Worm (Caenorhabditis elegans) whole organism, L2 larva: Measurements from ENCODE around the gene fbxa-184.

Experiments used
- C34F6.9 ChIP-seq: fragments of 150-350 bp; optimal IDR thresholded peaks from 2 replicates; lab custom pipeline; 2014; ENCODE audit warnings: missing biosample characterization, missing genetic modification characterization
- R02D3.7 ChIP-seq: fragments of 150-350 bp; optimal IDR thresholded peaks from 2 replicates; lab custom pipeline; 2014; ENCODE audit warnings: missing biosample characterization, missing genetic modification characterization
- Y55F3AM.14 ChIP-seq: fragments of 200-800 bp; sonication (Bioruptor generic); optimal IDR thresholded peaks from 2 replicates; lab custom pipeline; 2018; ENCODE audit warnings: mild to moderate bottlenecking, missing genetic modification characterization, missing compliant biosample characterization
- ZK546.5 ChIP-seq: sonication (generic microtip); optimal IDR thresholded peaks from 2 replicates; lab custom pipeline; 2017; ENCODE audit warnings: missing biosample characterization, missing genetic modification characterization
- aly-2 ChIP-seq: fragments of 150-350 bp; optimal IDR thresholded peaks from 2 replicates; lab custom pipeline; 2014; ENCODE audit warnings: missing biosample characterization, missing genetic modification characterization
- blmp-1 ChIP-seq: sonication (generic microtip); optimal IDR thresholded peaks from 2 replicates; lab custom pipeline; 2017; ENCODE audit warnings: missing genetic modification characterization, mild to moderate bottlenecking, missing compliant biosample characterization, antibody characterized with exemption, moderate library complexity; ENCODE audit not compliant: insufficient read depth
- ceh-16 ChIP-seq: fragments of 150-350 bp; optimal IDR thresholded peaks from 2 replicates; lab custom pipeline; 2014; ENCODE audit warnings: missing biosample characterization, missing genetic modification characterization
- ceh-82 ChIP-seq: fragments of 150-350 bp; optimal IDR thresholded peaks from 2 replicates; lab custom pipeline; 2014; ENCODE audit warnings: missing biosample characterization, missing genetic modification characterization
- dmd-4 ChIP-seq: sonication (generic microtip); optimal IDR thresholded peaks from 2 replicates; lab custom pipeline; 2017; ENCODE audit warnings: missing biosample characterization, missing genetic modification characterization
- egl-27 ChIP-seq: sonication (generic microtip); optimal IDR thresholded peaks from 3 replicates; lab custom pipeline; 2017; ENCODE audit warnings: missing biosample characterization, missing genetic modification reagents, missing genetic modification characterization
- elt-1 ChIP-seq: fragments of 150-350 bp; optimal IDR thresholded peaks from 2 replicates; lab custom pipeline; 2014; ENCODE audit warnings: missing biosample characterization, missing genetic modification characterization
- elt-3 ChIP-seq: sonication (generic microtip); optimal IDR thresholded peaks from 2 replicates; lab custom pipeline; 2017; ENCODE audit warnings: missing biosample characterization, missing genetic modification characterization
- fos-1 ChIP-seq: fragments of 150-350 bp; optimal IDR thresholded peaks from 2 replicates; lab custom pipeline; 2014; ENCODE audit warnings: missing biosample characterization, missing genetic modification characterization
- gmeb-1 ChIP-seq: fragments of 150-350 bp; optimal IDR thresholded peaks from 2 replicates; lab custom pipeline; 2014; ENCODE audit warnings: missing biosample characterization, missing genetic modification characterization
- lin-11 ChIP-seq: fragments of 150-350 bp; sonication (generic microtip); optimal IDR thresholded peaks from 2 replicates; lab custom pipeline; 2014; ENCODE audit warnings: missing biosample characterization, missing genetic modification characterization, inconsistent platforms, mixed read lengths
- lsy-2 ChIP-seq, 2 experiments: fragments of 150-350 bp in 1 of 2; sonication (generic microtip) in 1 of 2; optimal IDR thresholded peaks; 2 replicates each; lab custom pipeline; 2014 to 2017; ENCODE audit warnings: missing biosample characterization in 2 of 2, missing genetic modification characterization in 2 of 2
- mdl-1 ChIP-seq, 2 experiments: fragments of 150-350 bp in 1 of 2; sonication (generic microtip) in 1 of 2; optimal IDR thresholded peaks; 2 replicates each; lab custom pipeline; 2017; ENCODE audit warnings: missing biosample characterization in 2 of 2, missing genetic modification characterization in 2 of 2
- nhr-10 ChIP-seq: sonication (generic microtip); optimal IDR thresholded peaks from 2 replicates; lab custom pipeline; 2017; ENCODE audit warnings: missing biosample characterization, missing genetic modification characterization
- nhr-11 ChIP-seq: fragments of 150-350 bp; optimal IDR thresholded peaks from 2 replicates; lab custom pipeline; 2014; ENCODE audit warnings: missing biosample characterization, missing genetic modification characterization
- nhr-12 ChIP-seq: fragments of 150-350 bp; optimal IDR thresholded peaks from 2 replicates; lab custom pipeline; 2014; ENCODE audit warnings: missing biosample characterization, missing genetic modification characterization
- nhr-21 ChIP-seq: fragments of 150-350 bp; optimal IDR thresholded peaks from 2 replicates; lab custom pipeline; 2014; ENCODE audit warnings: missing biosample characterization, missing genetic modification characterization
- nhr-23 ChIP-seq: fragments of 150-350 bp; optimal IDR thresholded peaks from 2 replicates; lab custom pipeline; 2014; ENCODE audit warnings: missing biosample characterization, missing genetic modification reagents, missing genetic modification characterization
- nhr-237 ChIP-seq: fragments of 150-350 bp; optimal IDR thresholded peaks from 2 replicates; lab custom pipeline; 2014; ENCODE audit warnings: missing biosample characterization, missing genetic modification characterization
- nhr-6 ChIP-seq: fragments of 150-350 bp; optimal IDR thresholded peaks from 2 replicates; lab custom pipeline; 2014; ENCODE audit warnings: missing biosample characterization, missing genetic modification characterization
- peb-1 ChIP-seq: fragments of 150-350 bp; optimal IDR thresholded peaks from 2 replicates; lab custom pipeline; 2014; ENCODE audit warnings: missing biosample characterization, missing genetic modification characterization
- sem-4 ChIP-seq: fragments of 150-350 bp; optimal IDR thresholded peaks from 2 replicates; lab custom pipeline; 2014; ENCODE audit warnings: missing biosample characterization, missing genetic modification reagents, missing genetic modification characterization
- skn-1 ChIP-seq: sonication (generic microtip); optimal IDR thresholded peaks from 2 replicates; lab custom pipeline; 2017; ENCODE audit warnings: missing biosample characterization, missing genetic modification characterization
- sma-3 ChIP-seq: sonication (generic microtip); optimal IDR thresholded peaks from 2 replicates; lab custom pipeline; 2016; ENCODE audit warnings: missing genetic modification reagents, missing genetic modification characterization, missing compliant biosample characterization
- sma-9 ChIP-seq, 2 experiments: fragments of 150-350 bp in 1 of 2; sonication (generic microtip) in 1 of 2; optimal IDR thresholded peaks; 2 replicates each; lab custom pipeline; 2014 to 2016; ENCODE audit warnings: missing genetic modification characterization in 2 of 2, mild to moderate bottlenecking in 1 of 2, missing biosample characterization in 1 of 2, missing compliant biosample characterization in 1 of 2, missing genetic modification reagents in 1 of 2, moderate library complexity in 1 of 2
- snpc-4 ChIP-seq: fragments of 150-350 bp; optimal IDR thresholded peaks from 2 replicates; lab custom pipeline; 2014; ENCODE audit warnings: missing biosample characterization, missing genetic modification characterization
- unc-39 ChIP-seq: fragments of 150-350 bp; optimal IDR thresholded peaks from 2 replicates; lab custom pipeline; 2014; ENCODE audit warnings: missing biosample characterization, missing genetic modification characterization
- unc-55 ChIP-seq: fragments of 150-350 bp; sonication (generic microtip); optimal IDR thresholded peaks from 3 replicates; lab custom pipeline; 2014; ENCODE audit warnings: missing biosample characterization, missing genetic modification reagents, missing genetic modification characterization
- unc-62 ChIP-seq: fragments of 150-350 bp; optimal IDR thresholded peaks from 2 replicates; lab custom pipeline; 2014; ENCODE audit warnings: missing biosample characterization, missing genetic modification reagents, missing genetic modification characterization
- zag-1 ChIP-seq: fragments of 150-350 bp; optimal IDR thresholded peaks from 2 replicates; lab custom pipeline; 2014; ENCODE audit warnings: missing biosample characterization, missing genetic modification characterization
- ztf-11 ChIP-seq: sonication (generic microtip); optimal IDR thresholded peaks from 2 replicates; lab custom pipeline; 2017; ENCODE audit warnings: missing biosample characterization, missing genetic modification characterization
- ztf-4 ChIP-seq: fragments of 150-350 bp; optimal IDR thresholded peaks from 2 replicates; lab custom pipeline; 2014; ENCODE audit warnings: missing biosample characterization, missing genetic modification characterization

fbxa-184 gene

ce11 chrII:1742535-1742934 is 32.5 kb downstream of the fbxa-184 start, which contains the start of gene F36H5.12:
Gene F36H5.12, plus strand, starts transcription at chrII:1742835.
- TF ChIP-seq elt-3 (tag; lab: Kevin White, UChicago), result no peak
- TF ChIP-seq ceh-16 (tag; lab: Kevin White, UChicago), result no peak
- no peak for TF ChIP-seq aly-2 (tag; lab: Kevin White, UChicago)
- TF ChIP-seq nhr-6 (tag; lab: Kevin White, UChicago), result no peak
- no peak for TF ChIP-seq gmeb-1 (tag; lab: Kevin White, UChicago)
- no peak for TF ChIP-seq fos-1 (tag; lab: Kevin White, UChicago)
- no peak for TF ChIP-seq dmd-4 (tag; lab: Kevin White, UChicago)
- no peak for TF ChIP-seq C34F6.9
- no peak for TF ChIP-seq ceh-82 (tag; lab: Kevin White, UChicago)
- no peak for TF ChIP-seq egl-27
- TF ChIP-seq zag-1, result no peak
- TF ChIP-seq ZK546.5, result no peak

ce11 chrII:1744183-1744582 is 34.1 kb downstream of the fbxa-184 start, which contains the start of gene clec-19:
Gene clec-19, plus strand, starts transcription at chrII:1744483.
- no peak for TF ChIP-seq nhr-23 (tag; lab: Kevin White, UChicago)
- no peak for TF ChIP-seq fos-1 (tag; lab: Kevin White, UChicago)

- TF ChIP-seq elt-3 (tag; lab: Kevin White, UChicago), result no peak
- no peak for TF ChIP-seq C34F6.9
- no peak for TF ChIP-seq unc-55 (GFP tag; lab: Kevin White, UChicago)
- no peak for TF ChIP-seq blmp-1 (tag; lab: Kevin White, UChicago)
- no peak for TF ChIP-seq nhr-6 (tag; lab: Kevin White, UChicago)
- no peak for TF ChIP-seq Y55F3AM.14 (GFP tag; lab: Kevin White, UChicago)
- TF ChIP-seq nhr-12 (tag; lab: Kevin White, UChicago), result no peak
- TF ChIP-seq snpc-4 (tag; lab: Kevin White, UChicago), result no peak
- no peak for TF ChIP-seq R02D3.7 (tag; lab: Kevin White, UChicago)
- no peak for TF ChIP-seq sma-3
- TF ChIP-seq ztf-11 (tag; lab: Kevin White, UChicago), result no peak
- no peak for TF ChIP-seq ceh-82 (tag; lab: Kevin White, UChicago)
- no peak for TF ChIP-seq skn-1 (tag; lab: Kevin White, UChicago)
- no peak for TF ChIP-seq sem-4
- no peak for TF ChIP-seq lin-11 (tag; lab: Kevin White, UChicago)
- no peak for TF ChIP-seq nhr-21 (tag; lab: Kevin White, UChicago)
- no peak for TF ChIP-seq ztf-4 (tag; lab: Kevin White, UChicago)
- TF ChIP-seq sma-9 (GFP tag; optimal IDR thresholded peaks at IDR 0.05; lab: Kevin White, UChicago), result no peak
- TF ChIP-seq sma-9 (tag; optimal IDR thresholded peaks at IDR 0.05; lab: Kevin White, UChicago), result no peak
- TF ChIP-seq nhr-11 (tag; lab: Kevin White, UChicago), result no peak
- TF ChIP-seq aly-2 (tag; lab: Kevin White, UChicago), result no peak
Measured at ce11 chrII:1750413-1750812, 40.4 kb downstream of the fbxa-184 start, which contains the start of the genes F36H5.13 and F36H5.8. Gene F36H5.13, minus strand, starts transcription at chrII:1750513. Gene F36H5.8, minus strand, starts transcription at chrII:1750686.

- TF ChIP-seq unc-39 (tag; lab: Kevin White, UChicago) (no peak), mdl-1 (tag; optimal IDR thresholded peaks at IDR 0.05; lab: Kevin White, UChicago) (no peak), nhr-237 (tag; lab: Kevin White, UChicago) (no peak), unc-62 (no peak), lsy-2 (tag; optimal IDR thresholded peaks at IDR 0.05; lab: Kevin White, UChicago) (no peak), peb-1 (tag; lab: Kevin White, UChicago) (no peak), ceh-82 (tag; lab: Kevin White, UChicago) (no peak), nhr-12 (tag; lab: Kevin White, UChicago) (no peak), ztf-11 (tag; lab: Kevin White, UChicago) (no peak), fos-1 (tag; lab: Kevin White, UChicago) (no peak), nhr-6 (tag; lab: Kevin White, UChicago) (no peak), lin-11 (tag; lab: Kevin White, UChicago) (no peak), Y55F3AM.14 (GFP tag; lab: Kevin White, UChicago) (no peak), ceh-16 (tag; lab: Kevin White, UChicago) (no peak), sma-9 (GFP tag; optimal IDR thresholded peaks at IDR 0.05; lab: Kevin White, UChicago) (no peak), sma-9 (tag; optimal IDR thresholded peaks at IDR 0.05; lab: Kevin White, UChicago) (no peak), nhr-23 (tag; lab: Kevin White, UChicago) (no peak), C34F6.9 (no peak), elt-1 (tag; lab: Kevin White, UChicago) (no peak), nhr-10 (tag; lab: Kevin White, UChicago) (no peak), elt-3 (tag; lab: Kevin White, UChicago) (no peak)
Measured at ce11 chrII:1752990-1753389, 42.9 kb downstream of the fbxa-184 start, which contains the start of gene F36H5.9. Gene F36H5.9, minus strand, starts transcription at chrII:1753090.
